Fruit fly (Drosophila melanogaster): ENCODE measurements around the gene D.
A peak's percentile ranks its signal among the peaks of the same experiment; 100 is the strongest.

The D gene

dm6 chr3L:14185049-14185448 is 6.6 kb upstream of the D start:
- TF ChIP-seq usp (GFP tag; optimal IDR thresholded peaks at IDR 0.05) (no peak), pan (optimal IDR thresholded peaks at IDR 0.05) (no peak), Dll (optimal IDR thresholded peaks at IDR 0.05) (no peak), EcR (GFP tag; optimal IDR thresholded peaks at IDR 0.05) (no peak), psq (optimal IDR thresholded peaks at IDR 0.05) (no peak), CG8478 (optimal IDR thresholded peaks at IDR 0.05) (no peak)

DNA sequence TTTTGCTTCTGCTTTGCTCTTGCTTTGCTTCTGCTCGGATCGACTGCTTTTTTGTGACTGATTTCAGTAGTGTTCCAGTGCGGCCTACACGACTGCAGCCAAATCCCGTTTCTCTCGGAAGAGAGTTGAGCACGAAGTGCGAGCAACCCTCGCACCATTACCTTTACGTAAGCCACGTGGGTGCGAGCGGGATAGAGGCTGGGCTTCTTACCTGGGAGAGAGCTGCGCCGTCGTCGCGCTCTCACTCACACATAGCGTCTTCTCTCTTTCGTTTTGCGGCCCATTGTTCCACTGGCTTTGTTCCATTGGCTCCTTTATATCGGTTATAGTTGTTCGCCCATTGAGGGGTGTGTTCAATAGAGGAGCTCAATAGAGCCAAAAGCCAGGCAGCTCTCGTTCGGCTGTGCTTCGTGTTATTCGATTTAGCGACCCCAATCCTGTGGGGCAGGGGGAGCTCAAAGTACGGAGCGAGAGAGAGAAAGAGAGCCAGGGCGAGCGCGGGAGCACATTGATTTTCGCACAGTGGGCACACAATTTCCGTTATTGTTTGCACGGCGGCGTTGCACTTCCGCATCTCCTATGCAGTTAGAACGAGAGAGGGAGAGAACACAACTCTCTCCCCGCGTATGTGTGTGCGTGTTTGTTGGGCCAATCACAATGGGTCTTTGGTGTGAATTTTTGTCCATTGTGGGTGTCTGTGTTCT is 792 bp downstream of the D start:
- TF ChIP-seq CG8478 (optimal IDR thresholded peaks at IDR 0.05): peak; percentile 83
- no peak for TF ChIP-seq EcR (GFP tag; optimal IDR thresholded peaks at IDR 0.05)
- TF ChIP-seq usp (GFP tag; optimal IDR thresholded peaks at IDR 0.05): no peak
- TF ChIP-seq pan (optimal IDR thresholded peaks at IDR 0.05): no peak
- TF ChIP-seq Dll (optimal IDR thresholded peaks at IDR 0.05): peak; percentile 86
- TF ChIP-seq psq (optimal IDR thresholded peaks at IDR 0.05): no peak

- no peak for TF ChIP-seq pan (optimal IDR thresholded peaks at IDR 0.05)
- TF ChIP-seq EcR (GFP tag; optimal IDR thresholded peaks at IDR 0.05): no peak
- no peak for TF ChIP-seq psq (optimal IDR thresholded peaks at IDR 0.05)
- no peak for TF ChIP-seq CG8478 (optimal IDR thresholded peaks at IDR 0.05)
- no peak for TF ChIP-seq Dll (optimal IDR thresholded peaks at IDR 0.05)
- TF ChIP-seq usp (GFP tag; optimal IDR thresholded peaks at IDR 0.05): no peak
These were observed 4.2 kb downstream of the D start for dm6 chr3L:14174197-14174596.

DNA sequence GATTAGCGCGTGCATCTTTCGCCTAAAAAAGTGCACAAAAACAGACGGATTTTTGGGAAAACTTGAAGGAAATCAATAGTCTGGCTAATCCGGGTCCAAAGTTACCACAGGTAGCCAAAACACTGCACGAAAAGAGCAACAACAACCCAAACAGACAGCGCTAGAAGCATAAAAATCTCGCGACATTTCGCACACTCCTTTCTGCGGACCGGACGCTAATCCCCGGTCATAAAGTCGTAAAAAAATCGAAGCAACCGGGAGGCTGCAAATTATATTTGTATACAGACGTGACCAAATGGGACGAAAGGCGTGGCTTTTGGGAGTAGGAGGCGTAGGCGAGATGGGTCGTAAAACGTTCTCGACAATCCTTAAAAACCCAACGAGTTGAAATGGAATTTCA is 5.1 kb downstream of the D start:
- no peak for TF ChIP-seq Dll (optimal IDR thresholded peaks at IDR 0.05)
- no peak for TF ChIP-seq psq (optimal IDR thresholded peaks at IDR 0.05)
- TF ChIP-seq pan (optimal IDR thresholded peaks at IDR 0.05): no peak
- no peak for TF ChIP-seq EcR (GFP tag; optimal IDR thresholded peaks at IDR 0.05)
- TF ChIP-seq usp (GFP tag; optimal IDR thresholded peaks at IDR 0.05): no peak
- TF ChIP-seq CG8478 (optimal IDR thresholded peaks at IDR 0.05): no peak

dm6 chr3L:14172174-14172940 is 6.1 kb downstream of the D start:
- TF ChIP-seq psq (optimal IDR thresholded peaks at IDR 0.05) (no peak), usp (GFP tag; optimal IDR thresholded peaks at IDR 0.05) (no peak), pan (optimal IDR thresholded peaks at IDR 0.05) (no peak), Dll (optimal IDR thresholded peaks at IDR 0.05) (no peak), CG8478 (optimal IDR thresholded peaks at IDR 0.05) (no peak), EcR (GFP tag; optimal IDR thresholded peaks at IDR 0.05) (no peak)

DNA sequence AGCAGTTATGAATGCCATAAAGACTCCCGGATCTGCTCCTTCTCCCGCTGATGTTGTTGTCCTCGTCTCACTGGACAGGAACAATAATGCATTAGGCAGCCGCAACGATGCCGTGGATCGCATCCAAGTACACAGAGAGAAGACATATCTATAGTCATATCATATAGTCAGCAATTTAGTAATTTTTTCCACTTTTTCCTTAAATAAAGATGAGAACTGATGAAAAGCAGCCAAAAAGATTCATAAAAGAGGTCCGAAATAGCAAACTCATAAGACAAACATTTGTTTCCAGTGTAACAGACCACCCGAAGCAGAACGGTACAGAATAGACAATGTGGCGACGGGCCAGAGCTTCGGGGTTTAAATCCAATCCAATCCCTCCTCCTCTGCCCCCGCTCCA is 7.9 kb downstream of the D start:
- no peak for TF ChIP-seq CG8478 (optimal IDR thresholded peaks at IDR 0.05)
- TF ChIP-seq usp (GFP tag; optimal IDR thresholded peaks at IDR 0.05): no peak
- TF ChIP-seq Dll (optimal IDR thresholded peaks at IDR 0.05): no peak
- TF ChIP-seq EcR (GFP tag; optimal IDR thresholded peaks at IDR 0.05): no peak
- TF ChIP-seq psq (optimal IDR thresholded peaks at IDR 0.05): no peak
- TF ChIP-seq pan (optimal IDR thresholded peaks at IDR 0.05): no peak

DNA sequence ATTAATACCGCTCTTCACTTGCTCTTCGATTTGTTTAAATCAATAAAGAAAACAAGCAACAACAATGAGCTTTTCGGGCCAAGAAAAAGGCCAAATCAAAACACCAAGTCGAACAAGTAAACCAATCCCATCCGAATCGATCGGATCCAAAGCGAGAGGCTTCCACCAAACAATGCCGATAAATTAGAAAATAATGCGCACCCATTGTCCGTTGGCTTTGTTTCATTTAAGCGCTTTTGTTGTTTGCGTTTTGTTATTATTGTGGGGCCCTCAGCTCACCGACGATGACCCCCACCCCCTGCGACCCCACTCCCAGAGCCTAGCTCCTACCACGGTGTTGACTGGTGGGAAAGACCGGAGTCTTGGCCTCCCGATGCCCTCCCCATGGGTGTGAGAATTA is 10.5 kb downstream of the D start:
- TF ChIP-seq psq (optimal IDR thresholded peaks at IDR 0.05) (no peak), pan (optimal IDR thresholded peaks at IDR 0.05) (no peak), usp (GFP tag; optimal IDR thresholded peaks at IDR 0.05) (no peak), Dll (optimal IDR thresholded peaks at IDR 0.05) (no peak), EcR (GFP tag; optimal IDR thresholded peaks at IDR 0.05) (no peak), CG8478 (optimal IDR thresholded peaks at IDR 0.05) (no peak)

- TF ChIP-seq Dll (optimal IDR thresholded peaks at IDR 0.05) (no peak), pan (optimal IDR thresholded peaks at IDR 0.05) (no peak), psq (optimal IDR thresholded peaks at IDR 0.05) (no peak), EcR (GFP tag; optimal IDR thresholded peaks at IDR 0.05) (no peak), usp (GFP tag; optimal IDR thresholded peaks at IDR 0.05) (no peak), CG8478 (optimal IDR thresholded peaks at IDR 0.05) (no peak)
These were observed 12.1 kb downstream of the D start for dm6 chr3L:14166271-14166670.

DNA sequence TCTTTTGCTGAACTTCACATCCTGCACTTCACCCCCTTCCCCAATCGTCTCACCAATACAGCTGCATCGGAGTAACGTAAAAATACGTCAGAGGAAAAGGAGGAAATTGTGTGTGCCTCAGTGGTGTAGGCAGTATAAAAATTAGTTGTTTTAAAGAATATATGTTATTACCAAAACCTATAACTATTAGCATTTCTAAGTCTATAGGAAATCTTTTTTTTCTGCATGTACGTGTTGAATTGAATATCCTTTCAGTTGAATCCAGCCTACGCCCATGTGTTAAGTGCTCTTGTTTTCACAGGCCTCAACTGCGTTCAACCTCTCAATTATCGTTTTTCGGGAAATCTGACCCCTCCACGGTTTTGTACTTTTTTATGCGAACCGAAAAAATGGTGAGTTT is 16.5 kb downstream of the D start:
- no peak for TF ChIP-seq EcR (GFP tag; optimal IDR thresholded peaks at IDR 0.05)
- TF ChIP-seq CG8478 (optimal IDR thresholded peaks at IDR 0.05): no peak
- no peak for TF ChIP-seq Dll (optimal IDR thresholded peaks at IDR 0.05)
- TF ChIP-seq pan (optimal IDR thresholded peaks at IDR 0.05): no peak
- no peak for TF ChIP-seq usp (GFP tag; optimal IDR thresholded peaks at IDR 0.05)
- TF ChIP-seq psq (optimal IDR thresholded peaks at IDR 0.05): no peak

dm6 chr3L:14160436-14160835 is 18.0 kb downstream of the D start:
- no peak for TF ChIP-seq psq (optimal IDR thresholded peaks at IDR 0.05)
- no peak for TF ChIP-seq EcR (GFP tag; optimal IDR thresholded peaks at IDR 0.05)
- no peak for TF ChIP-seq Dll (optimal IDR thresholded peaks at IDR 0.05)
- no peak for TF ChIP-seq pan (optimal IDR thresholded peaks at IDR 0.05)
- TF ChIP-seq usp (GFP tag; optimal IDR thresholded peaks at IDR 0.05): no peak
- no peak for TF ChIP-seq CG8478 (optimal IDR thresholded peaks at IDR 0.05)

DNA sequence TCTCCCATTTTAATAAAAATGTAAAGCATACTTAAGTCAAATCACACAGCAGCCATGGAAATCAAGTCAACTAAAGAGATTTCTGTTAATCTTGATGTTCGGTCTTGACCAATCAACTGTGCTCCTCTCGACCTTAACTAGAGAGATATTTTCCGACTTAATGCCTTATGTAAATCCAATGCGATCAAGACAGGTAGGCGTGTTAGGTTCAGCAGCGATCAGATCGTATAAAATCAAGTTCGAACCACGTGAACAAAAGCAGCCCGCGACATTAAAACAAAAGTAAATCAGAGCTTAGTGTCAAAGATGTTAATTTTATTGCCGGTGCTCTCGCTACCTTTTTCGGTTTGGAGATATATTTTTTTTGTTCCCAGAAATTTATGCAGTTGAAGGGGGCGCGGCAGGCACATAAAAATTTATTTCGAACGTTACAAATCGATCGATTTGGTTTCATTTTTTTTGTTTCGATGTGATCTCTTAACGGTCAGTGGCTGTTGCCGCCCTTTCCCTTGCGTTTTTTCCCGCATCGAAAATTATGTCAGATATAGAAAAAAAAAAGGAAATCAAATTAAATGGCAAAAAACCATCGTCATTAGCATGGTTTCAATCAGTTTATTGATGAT is 20.4 kb downstream of the D start:
- TF ChIP-seq pan (optimal IDR thresholded peaks at IDR 0.05) (no peak), CG8478 (optimal IDR thresholded peaks at IDR 0.05) (no peak), usp (GFP tag; optimal IDR thresholded peaks at IDR 0.05) (no peak), Dll (optimal IDR thresholded peaks at IDR 0.05) (no peak), EcR (GFP tag; optimal IDR thresholded peaks at IDR 0.05) (no peak), psq (optimal IDR thresholded peaks at IDR 0.05) (no peak)

dm6 chr3L:14154940-14155339 is 23.5 kb downstream of the D start:
- TF ChIP-seq psq (optimal IDR thresholded peaks at IDR 0.05) (no peak), CG8478 (optimal IDR thresholded peaks at IDR 0.05) (no peak), Dll (optimal IDR thresholded peaks at IDR 0.05) (no peak), pan (optimal IDR thresholded peaks at IDR 0.05) (no peak), usp (GFP tag; optimal IDR thresholded peaks at IDR 0.05) (no peak), EcR (GFP tag; optimal IDR thresholded peaks at IDR 0.05) (no peak)
